Fruit fly (Drosophila melanogaster): ENCODE data around the gene tna.

Gene tna

DNA sequence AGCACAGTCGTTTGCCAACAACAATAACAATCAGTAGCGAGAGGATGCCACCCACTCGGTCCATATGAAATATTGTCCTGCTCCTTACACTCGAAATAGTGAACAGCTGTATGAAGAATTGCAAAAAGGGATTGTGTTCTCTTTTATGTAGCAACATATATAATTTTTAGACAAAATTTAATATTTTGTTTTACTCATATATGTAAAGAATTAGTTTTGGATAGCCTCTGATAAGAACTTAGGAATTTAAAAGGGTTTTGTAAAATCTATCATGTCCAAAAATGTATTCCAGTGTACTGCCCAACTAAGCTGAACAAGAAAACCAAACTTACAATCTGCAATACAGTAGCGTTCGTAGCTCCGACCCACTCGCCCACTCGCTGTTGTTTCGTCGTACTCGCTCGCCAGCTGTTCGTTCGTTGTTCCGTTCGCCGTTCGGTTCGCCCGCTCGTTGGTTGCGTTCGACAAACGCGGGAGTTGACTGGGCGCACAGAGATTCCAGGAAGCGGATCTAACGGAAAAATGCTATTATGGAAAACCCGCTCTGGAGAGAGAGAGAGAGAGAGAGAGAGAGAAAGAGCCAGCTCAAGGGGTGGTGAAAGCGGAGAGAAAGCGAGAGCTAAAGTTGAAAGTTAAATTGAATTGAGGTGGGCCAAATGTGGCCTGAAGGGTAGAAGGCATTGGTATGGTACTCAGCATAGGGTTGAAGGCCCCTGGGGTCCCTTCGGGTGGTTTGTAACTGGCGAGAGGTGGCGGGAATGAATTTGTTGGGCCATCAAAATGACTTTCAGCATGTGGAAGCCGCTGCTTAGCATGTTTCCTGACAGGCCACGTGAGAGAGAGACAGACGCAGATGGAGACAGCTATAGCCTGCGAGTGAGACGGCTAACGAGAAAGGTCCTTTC is 24.5 kb upstream of the tna start (continued):
- TF ChIP-seq CG7372 (GFP tag; IDR thresholded peaks at IDR 0.05) (peak; percentile 39), dati (GFP tag; IDR thresholded peaks at IDR 0.05) (no peak), CG9727 (GFP tag; optimal IDR thresholded peaks at IDR 0.05) (peak; percentile 72), mirr (GFP tag; optimal IDR thresholded peaks at IDR 0.05) (peak; percentile 73), jing (GFP tag; optimal IDR thresholded peaks at IDR 0.05) (peak; percentile 18), CG5953 (GFP tag; IDR thresholded peaks at IDR 0.05) (no peak), hbn (GFP tag; IDR thresholded peaks at IDR 0.05; ENCODE audit: partially characterized antibody) (no peak), CG34224 (GFP tag; IDR thresholded peaks at IDR 0.05; ENCODE audit: partially characterized antibody) (no peak), HLH4C (GFP tag; IDR thresholded peaks at IDR 0.05; ENCODE audit: partially characterized antibody) (no peak), Vsx1 (GFP tag; optimal IDR thresholded peaks at IDR 0.05) (peak; percentile 29), Doc3 (GFP tag; IDR thresholded peaks at IDR 0.05; ENCODE audit: partially characterized antibody) (no peak), abd-A (tag; optimal IDR thresholded peaks at IDR 0.05) (peak; percentile 95), Gug (GFP tag; IDR thresholded peaks at IDR 0.05) (0 out of 4 replicates have a peak, but pooled peaks have one; percentile 29), CG9876 (GFP tag; optimal IDR thresholded peaks at IDR 0.05) (no peak), zen (tag; optimal IDR thresholded peaks at IDR 0.05) (peak; percentile 17), CG6689 (GFP tag; IDR thresholded peaks at IDR 0.05) (peak; percentile 57), Camta (GFP tag; optimal IDR thresholded peaks at IDR 0.05) (peak; percentile 15), HHEX (GFP tag; optimal IDR thresholded peaks at IDR 0.05) (peak; percentile 72), Mad (GFP tag; optimal IDR thresholded peaks at IDR 0.05) (no peak), CG5180 (GFP tag; optimal IDR thresholded peaks at IDR 0.05) (peak; percentile 94), Nf-YC (tag; optimal IDR thresholded peaks at IDR 0.05) (peak; percentile 44), CG15073 (GFP tag; optimal IDR thresholded peaks at IDR 0.05) (peak; percentile 29), btn (GFP tag; optimal IDR thresholded peaks at IDR 0.05) (no peak), CG16815 (GFP tag; optimal IDR thresholded peaks at IDR 0.05) (peak; percentile 42), ken (GFP tag; IDR thresholded peaks at IDR 0.05) (peak; percentile 31; the same call in 1 of the 3 replicates), Deaf1 (tag; optimal IDR thresholded peaks at IDR 0.05) (peak; percentile 91), CG13123 (GFP tag; optimal IDR thresholded peaks at IDR 0.05) (no peak), CG10979 (tag; optimal IDR thresholded peaks at IDR 0.05) (peak; percentile 76), CG2120 (GFP tag; optimal IDR thresholded peaks at IDR 0.05) (peak; percentile 78), GATAe (GFP tag; conservative IDR thresholded peaks at IDR 0.05) (no peak), NC2β (GFP tag; optimal IDR thresholded peaks at IDR 0.05) (peak; percentile 7), CG4424 (GFP tag; optimal IDR thresholded peaks at IDR 0.05) (peak; percentile 70), Tbp (GFP tag; optimal IDR thresholded peaks at IDR 0.05) (no peak), seq (GFP tag; IDR thresholded peaks at IDR 0.05) (peak; percentile 75; the same call in 1 of the 2 replicates), CG18599 (GFP tag; optimal IDR thresholded peaks at IDR 0.05) (peak; percentile 92), Dip2 (GFP tag; IDR thresholded peaks at IDR 0.05) (no peak), Dll (GFP tag; IDR thresholded peaks at IDR 0.05; ENCODE audit: partially characterized antibody) (no peak), D19B (GFP tag; optimal IDR thresholded peaks at IDR 0.05) (peak; percentile 1), croc (GFP tag; conservative IDR thresholded peaks at IDR 0.05) (no peak; the same call in 2 of the 3 replicates), trem (tag; optimal IDR thresholded peaks at IDR 0.05) (peak; percentile 38), CG9437 (GFP tag; optimal IDR thresholded peaks at IDR 0.05) (peak; percentile 43), sna (GFP tag; IDR thresholded peaks at IDR 0.05; ENCODE audit: partially characterized antibody) (no peak), CG18619 (GFP tag; optimal IDR thresholded peaks at IDR 0.05) (peak; percentile 77), ap (GFP tag; IDR thresholded peaks at IDR 0.05) (peak; percentile 49; the same call in 1 of the 2 replicates), NK7.1 (GFP tag; optimal IDR thresholded peaks at IDR 0.05) (no peak), mld (GFP tag; IDR thresholded peaks at IDR 0.05; ENCODE audit: partially characterized antibody) (no peak), Nf-YB (GFP tag; optimal IDR thresholded peaks at IDR 0.05) (peak; percentile 38), fd102C (GFP tag; optimal IDR thresholded peaks at IDR 0.05) (no peak)

All from whole organism, embryonic.